Worm (Caenorhabditis elegans) whole organism, L1 larva: ENCODE measurements around the gene T04H1.13.

Source experiments
- C16A3.4 ChIP-seq: fragments of 150-350 bp; optimal IDR thresholded peaks from 2 replicates; lab custom pipeline; 2014; ENCODE audit warnings: missing biosample characterization, missing genetic modification characterization
- F16B12.6 ChIP-seq: fragments of 150-350 bp; optimal IDR thresholded peaks from 2 replicates; lab custom pipeline; 2014; ENCODE audit warnings: missing biosample characterization, missing genetic modification characterization
- Y116A8C.19 ChIP-seq: sonication (generic microtip); optimal IDR thresholded peaks from 2 replicates; lab custom pipeline; 2016; ENCODE audit warnings: missing compliant biosample characterization, missing genetic modification characterization, borderline replicate concordance
- aly-2 ChIP-seq: fragments of 150-350 bp; optimal IDR thresholded peaks from 2 replicates; lab custom pipeline; 2014; ENCODE audit warnings: missing biosample characterization, missing genetic modification characterization
- blmp-1 ChIP-seq: fragments of 150-350 bp; optimal IDR thresholded peaks from 2 replicates; lab custom pipeline; 2014; ENCODE audit warnings: missing biosample characterization, missing genetic modification characterization
- ceh-82 ChIP-seq, 3 experiments: fragments of 150-350 bp in 1 of 3; sonication (generic microtip) in 2 of 3; optimal IDR thresholded peaks; 2 replicates each; lab custom pipeline; 2014 to 2017; ENCODE audit warnings: missing biosample characterization in 3 of 3, missing genetic modification characterization in 3 of 3
- ceh-90 ChIP-seq: sonication (generic microtip); optimal IDR thresholded peaks from 2 replicates; lab custom pipeline; 2016; ENCODE audit warnings: missing genetic modification characterization, missing compliant biosample characterization
- dpl-1 ChIP-seq, 3 experiments: fragments of 150-350 bp in 2 of 3; sonication (generic microtip) in 1 of 3; optimal IDR thresholded peaks; 2 replicates each; lab custom pipeline; 2014 to 2017; ENCODE audit warnings: missing biosample characterization in 3 of 3, missing genetic modification characterization in 3 of 3, missing genetic modification reagents in 3 of 3
- efl-1 ChIP-seq, 4 experiments: fragments of 150-350 bp; optimal IDR thresholded peaks in 3 of 4; peaks in 1 of 4; 1 replicate in 1 of 4; 2 replicates in 3 of 4; lab custom pipeline; 2014; ENCODE audit warnings: missing biosample characterization in 2 of 4, missing genetic modification characterization in 2 of 4, missing genetic modification reagents in 2 of 4
- efl-3 ChIP-seq: fragments of 200-800 bp; sonication (Bioruptor generic); optimal IDR thresholded peaks from 2 replicates; lab custom pipeline; 2018; ENCODE audit warnings: mild to moderate bottlenecking, missing genetic modification characterization, missing compliant biosample characterization
- egl-13 ChIP-seq: sonication (generic microtip); optimal IDR thresholded peaks from 2 replicates; lab custom pipeline; 2016; ENCODE audit warnings: missing genotype, missing genetic modification reagents, missing genetic modification characterization, missing compliant biosample characterization
- egl-27 ChIP-seq, 2 experiments: fragments of 150-350 bp in 1 of 2; sonication (generic microtip); optimal IDR thresholded peaks; 3 replicates each; lab custom pipeline; 2017 to 2018; ENCODE audit warnings: missing biosample characterization in 2 of 2, missing genetic modification characterization in 2 of 2, missing genetic modification reagents in 2 of 2
- elt-3 ChIP-seq, 6 experiments: fragments of 150-350 bp in 1 of 6; sonication (generic microtip); optimal IDR thresholded peaks; 2 replicates each; lab custom pipeline; 2017 to 2018; ENCODE audit warnings: missing biosample characterization in 6 of 6, missing genetic modification characterization in 6 of 6, inconsistent platforms in 1 of 6
- ets-5 ChIP-seq: fragments of 200-800 bp; sonication (Bioruptor generic); IDR thresholded peaks from 2 replicates; pipeline ENCODE4 v1.3.6; 2022; ENCODE audit warnings: missing genetic modification characterization, missing compliant biosample characterization
- fos-1 ChIP-seq: fragments of 150-350 bp; optimal IDR thresholded peaks from 2 replicates; lab custom pipeline; 2014; ENCODE audit warnings: missing biosample characterization, missing genetic modification characterization
- grh-1 ChIP-seq: fragments of 200-800 bp; sonication (Bioruptor generic); IDR thresholded peaks from 2 replicates; pipeline ENCODE4 v1.3.6; 2022; ENCODE audit warnings: missing genetic modification reagents, missing genetic modification characterization, missing compliant biosample characterization
- hlh-4 ChIP-seq: sonication (generic microtip); optimal IDR thresholded peaks from 2 replicates; lab custom pipeline; 2016; ENCODE audit warnings: mild to moderate bottlenecking, missing genetic modification characterization, missing compliant biosample characterization
- hpl-2 ChIP-seq: fragments of 150-350 bp; optimal IDR thresholded peaks from 2 replicates; lab custom pipeline; 2014; ENCODE audit warnings: missing biosample characterization, missing genetic modification reagents, missing genetic modification characterization
- irx-1 ChIP-seq: sonication (generic microtip); optimal IDR thresholded peaks from 2 replicates; lab custom pipeline; 2016; ENCODE audit warnings: missing genetic modification characterization, missing compliant biosample characterization
- isw-1 ChIP-seq: fragments of 200-800 bp; sonication (Bioruptor generic); IDR thresholded peaks from 2 replicates; pipeline ENCODE4 v1.3.6; 2022; ENCODE audit warnings: missing genetic modification characterization, missing compliant biosample characterization
- lin-14 ChIP-seq: fragments of 200-800 bp; sonication (Bioruptor generic); optimal IDR thresholded peaks from 2 replicates; lab custom pipeline; 2018; ENCODE audit warnings: mild to moderate bottlenecking, missing genetic modification characterization, moderate library complexity, missing compliant biosample characterization
- lin-35 ChIP-seq, 2 experiments: fragments of 150-350 bp; optimal IDR thresholded peaks; 2 replicates each; lab custom pipeline; 2014; ENCODE audit warnings: missing biosample characterization in 2 of 2, missing genetic modification characterization in 2 of 2, missing genetic modification reagents in 2 of 2
- lsy-2 ChIP-seq, 2 experiments: fragments of 150-350 bp; optimal IDR thresholded peaks; 2 replicates each; lab custom pipeline; 2014; ENCODE audit warnings: missing biosample characterization in 2 of 2, missing genetic modification characterization in 2 of 2
- mep-1 ChIP-seq: fragments of 150-350 bp; optimal IDR thresholded peaks from 2 replicates; lab custom pipeline; 2014; ENCODE audit warnings: missing biosample characterization, missing genetic modification characterization
- nhr-11 ChIP-seq: fragments of 150-350 bp; optimal IDR thresholded peaks from 2 replicates; lab custom pipeline; 2014; ENCODE audit warnings: missing biosample characterization, missing genetic modification characterization
- nhr-19 ChIP-seq: fragments of 200-800 bp; sonication (Bioruptor generic); conservative IDR thresholded peaks from 2 replicates; pipeline ENCODE4 v1.3.6; 2022; ENCODE audit warnings: missing genetic modification characterization, missing compliant biosample characterization
- nhr-71 ChIP-seq: sonication (generic microtip); optimal IDR thresholded peaks from 2 replicates; lab custom pipeline; 2016; ENCODE audit warnings: mild to moderate bottlenecking, missing genetic modification characterization, moderate library complexity, missing compliant biosample characterization
- nhr-76 ChIP-seq: sonication (generic microtip); optimal IDR thresholded peaks from 2 replicates; lab custom pipeline; 2017; ENCODE audit warnings: missing biosample characterization, missing genetic modification characterization
- nhr-85 ChIP-seq: sonication (generic microtip); peaks from one replicate; lab custom pipeline; 2016; ENCODE audit warnings: missing genetic modification characterization, inconsistent platforms, missing compliant biosample characterization
- nhr-90 ChIP-seq: sonication (generic microtip); optimal IDR thresholded peaks from 2 replicates; lab custom pipeline; 2016; ENCODE audit warnings: mild to moderate bottlenecking, missing genetic modification characterization, missing compliant biosample characterization; ENCODE audit not compliant: poor library complexity
- pax-3 ChIP-seq: fragments of 200-800 bp; sonication (Bioruptor generic); optimal IDR thresholded peaks from 2 replicates; lab custom pipeline; 2018; ENCODE audit warnings: mild to moderate bottlenecking, missing genetic modification characterization, moderate library complexity, missing compliant biosample characterization
- pqm-1 ChIP-seq: sonication (generic microtip); optimal IDR thresholded peaks from 3 replicates; lab custom pipeline; 2017; ENCODE audit warnings: missing biosample characterization, missing genetic modification characterization
- skn-1 ChIP-seq: fragments of 150-350 bp; optimal IDR thresholded peaks from 2 replicates; lab custom pipeline; 2014; ENCODE audit warnings: missing biosample characterization, missing genetic modification characterization
- snpc-4 ChIP-seq: fragments of 150-350 bp; optimal IDR thresholded peaks from 2 replicates; lab custom pipeline; 2014; ENCODE audit warnings: missing biosample characterization, missing genetic modification characterization
- snu-23 ChIP-seq: sonication (generic microtip); optimal IDR thresholded peaks from 2 replicates; lab custom pipeline; 2016; ENCODE audit warnings: missing genetic modification characterization, missing compliant biosample characterization
- sox-4 ChIP-seq: sonication (generic microtip); optimal IDR thresholded peaks from 2 replicates; lab custom pipeline; 2016; ENCODE audit warnings: missing genetic modification characterization, missing compliant biosample characterization
- tbx-2 ChIP-seq: sonication (generic microtip); optimal IDR thresholded peaks from 2 replicates; lab custom pipeline; 2016; ENCODE audit warnings: missing genetic modification characterization, missing compliant biosample characterization
- unc-130 ChIP-seq: fragments of 150-350 bp; optimal IDR thresholded peaks from 2 replicates; lab custom pipeline; 2017; ENCODE audit warnings: missing biosample characterization, missing genetic modification characterization, inconsistent platforms
- unc-30 ChIP-seq: sonication (generic microtip); optimal IDR thresholded peaks from 2 replicates; lab custom pipeline; 2017; ENCODE audit warnings: missing biosample characterization, missing genetic modification characterization
- unc-62 ChIP-seq: fragments of 150-350 bp; optimal IDR thresholded peaks from 2 replicates; lab custom pipeline; 2014; ENCODE audit warnings: missing biosample characterization, missing genetic modification reagents, missing genetic modification characterization
- unc-86 ChIP-seq: sonication (generic microtip); optimal IDR thresholded peaks from 2 replicates; lab custom pipeline; 2016; ENCODE audit warnings: missing genetic modification characterization, missing compliant biosample characterization
- unc-98 ChIP-seq: fragments of 200-800 bp; sonication (Bioruptor generic); IDR thresholded peaks from 2 replicates; pipeline ENCODE4 v1.3.6; 2022; ENCODE audit warnings: missing genetic modification characterization, missing compliant biosample characterization
- vab-15 ChIP-seq: sonication (generic microtip); optimal IDR thresholded peaks from 2 replicates; lab custom pipeline; 2017; ENCODE audit warnings: missing genotype, mild to moderate bottlenecking, missing genetic modification characterization, missing compliant biosample characterization
- zag-1 ChIP-seq: fragments of 150-350 bp; optimal IDR thresholded peaks from 2 replicates; lab custom pipeline; 2014; ENCODE audit warnings: missing biosample characterization, missing genetic modification characterization
- ztf-11 ChIP-seq, 2 experiments: sonication (generic microtip); optimal IDR thresholded peaks; 2 replicates each; lab custom pipeline; 2016 to 2017; ENCODE audit warnings: missing genetic modification characterization in 2 of 2, missing biosample characterization in 1 of 2, missing compliant biosample characterization in 1 of 2

T04H1.13 gene

DNA sequence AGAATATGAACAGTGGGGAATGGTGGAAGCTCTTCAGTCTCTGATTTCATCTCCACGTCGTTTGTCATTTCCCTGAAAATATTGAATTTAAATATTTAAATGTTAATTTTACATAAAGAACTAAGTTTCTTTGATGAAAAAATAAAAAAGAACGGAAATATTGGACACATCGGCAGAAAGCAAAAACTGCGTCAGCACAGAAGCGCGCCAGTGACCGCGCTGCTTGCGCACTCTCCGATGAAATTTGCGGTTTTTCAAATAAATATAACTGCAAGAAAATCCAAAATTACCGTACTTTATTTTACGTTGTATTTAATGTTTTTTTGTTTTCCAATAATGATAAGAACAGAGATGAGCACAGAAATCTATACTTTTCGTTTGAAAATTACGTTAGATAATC lies 46.8 kb upstream of the T04H1.13 start, which contains the start of the genes srpa-68 and srh-16 (continued):
- peak; percentile 52 for TF ChIP-seq hpl-2 (GFP tag; lab: Kevin White, UChicago)
- no peak for TF ChIP-seq unc-62 (GFP tag; lab: Kevin White, UChicago)
- TF ChIP-seq lsy-2 (tag; optimal IDR thresholded peaks at IDR 0.05; lab: Kevin White, UChicago) = peak; percentile 94
- TF ChIP-seq grh-1 (GFP tag; lab: Robert Waterston, UW) = peak; percentile 93
- TF ChIP-seq nhr-19 (GFP tag; lab: Robert Waterston, UW) = peak; percentile 94
- TF ChIP-seq tbx-2 (tag; lab: Kevin White, UChicago) = peak; percentile 93
- peak; percentile 87 for TF ChIP-seq unc-130 (tag; lab: Kevin White, UChicago)
- peak; percentile 88 for TF ChIP-seq isw-1 (GFP tag; lab: Robert Waterston, UW)
- no peak for TF ChIP-seq pqm-1 (tag; lab: Kevin White, UChicago)
- TF ChIP-seq F16B12.6 (tag; lab: Kevin White, UChicago) = peak; percentile 45
- TF ChIP-seq fos-1 (tag; lab: Kevin White, UChicago) = peak; percentile 58
- TF ChIP-seq ets-5 (GFP tag; lab: Robert Waterston, UW) = no peak
- peak; percentile 90 for TF ChIP-seq irx-1 (tag; lab: Kevin White, UChicago)
- TF ChIP-seq aly-2 (tag; lab: Kevin White, UChicago) = peak; percentile 82
- TF ChIP-seq ztf-11 (tag; optimal IDR thresholded peaks at IDR 0.05; lab: Kevin White, UChicago) = peak; percentile 71 to 80
- TF ChIP-seq skn-1 (tag; lab: Kevin White, UChicago) = peak; percentile 90
- TF ChIP-seq lin-35 (GFP tag; optimal IDR thresholded peaks at IDR 0.05; lab: Kevin White, UChicago) = peak; percentile 96 to 99
- peak; percentile 5 for TF ChIP-seq hlh-4 (tag; lab: Kevin White, UChicago)
- peak; percentile 88 for TF ChIP-seq egl-13
- peak; percentile 36 for TF ChIP-seq efl-3 (GFP tag; lab: Kevin White, UChicago)
- no peak for TF ChIP-seq nhr-76 (tag; lab: Kevin White, UChicago)
- TF ChIP-seq sox-4 (tag; lab: Kevin White, UChicago) = peak; percentile 87
- TF ChIP-seq unc-86 (tag; lab: Kevin White, UChicago) = peak; percentile 87
- TF ChIP-seq mep-1 (tag; lab: Kevin White, UChicago) = peak; percentile 96
- peak; percentile 91 for TF ChIP-seq pax-3 (tag; lab: Kevin White, UChicago)
- no peak for TF ChIP-seq Y116A8C.19 (tag; lab: Kevin White, UChicago)
- no peak for TF ChIP-seq zag-1 (tag; lab: Kevin White, UChicago)
- TF ChIP-seq elt-3 (tag; optimal IDR thresholded peaks at IDR 0.05; lab: Kevin White, UChicago) = peak in 2 of 6 experiments; percentile 86 to 89
- peak; percentile 98 for TF ChIP-seq nhr-85 (tag; lab: Kevin White, UChicago)
- peak; percentile 41 for TF ChIP-seq unc-30 (tag; lab: Kevin White, UChicago)
- TF ChIP-seq nhr-11 (tag; lab: Kevin White, UChicago) = peak; percentile 91
- peak; percentile 95 for TF ChIP-seq nhr-90 (tag; lab: Kevin White, UChicago)
- peak; percentile 42 for TF ChIP-seq ceh-90 (tag; lab: Kevin White, UChicago)
- TF ChIP-seq egl-27 (tag; optimal IDR thresholded peaks at IDR 0.05; lab: Kevin White, UChicago) = no peak
- peak; percentile 87 for TF ChIP-seq snpc-4 (tag; lab: Kevin White, UChicago)
- peak; percentile 72 for TF ChIP-seq blmp-1 (tag; lab: Kevin White, UChicago)

DNA sequence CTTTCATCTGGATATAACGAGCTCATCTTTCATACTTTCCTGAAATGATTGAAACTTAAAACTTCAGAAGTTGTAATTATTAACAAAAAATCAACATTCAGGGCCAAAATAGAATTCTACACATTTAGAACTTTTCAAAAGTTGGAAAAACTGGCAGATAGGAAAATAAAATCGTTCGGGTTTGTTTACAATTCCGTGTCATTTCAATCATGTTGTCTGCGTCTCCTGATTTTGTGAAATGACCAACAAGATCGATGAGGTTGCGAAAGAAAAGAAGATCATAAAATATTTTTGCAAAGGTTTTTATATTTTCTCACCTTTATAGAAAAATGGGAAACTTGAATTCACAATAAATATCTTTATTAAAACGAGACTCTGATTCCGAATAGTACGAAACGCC lies 43.7 kb upstream of the T04H1.13 start, which contains the start of gene rskd-1:
Gene rskd-1 (minus strand): TSS at position 39 of the 400 bp plus-strand sequence.
- TF ChIP-seq dpl-1 (GFP tag; optimal IDR thresholded peaks at IDR 0.05; lab: Kevin White, UChicago) = peak in 2 of 3 experiments; percentile 13 to 28
- no peak for TF ChIP-seq vab-15 (tag; lab: Kevin White, UChicago)
- no peak for TF ChIP-seq unc-98 (GFP tag; lab: Robert Waterston, UW)
- TF ChIP-seq C16A3.4 (tag; lab: Kevin White, UChicago) = peak; percentile 39
- peak; percentile 47 for TF ChIP-seq mep-1 (tag; lab: Kevin White, UChicago)
- TF ChIP-seq snu-23 (GFP tag; lab: Kevin White, UChicago) = peak; percentile 29
- TF ChIP-seq nhr-71 (tag; lab: Kevin White, UChicago) = peak; percentile 6
- TF ChIP-seq efl-1 (optimal IDR thresholded peaks at IDR 0.05; lab: Kevin White, UChicago) = peak in 1 of 2 experiments; percentile 31
- peak; percentile 24 to 76 for TF ChIP-seq efl-1 (GFP tag; optimal IDR thresholded peaks at IDR 0.05 in 1 of 2; lab: Kevin White, UChicago)
- peak; percentile 36 for TF ChIP-seq blmp-1 (tag; lab: Kevin White, UChicago)
- no peak for TF ChIP-seq ceh-82 (tag; optimal IDR thresholded peaks at IDR 0.05; lab: Kevin White, UChicago)
- peak in 1 of 2 experiments; percentile 14 for TF ChIP-seq lin-35 (GFP tag; optimal IDR thresholded peaks at IDR 0.05; lab: Kevin White, UChicago)
- TF ChIP-seq lsy-2 (tag; optimal IDR thresholded peaks at IDR 0.05; lab: Kevin White, UChicago) = peak in 1 of 2 experiments; percentile 35
- peak; percentile 53 for TF ChIP-seq lin-14
- peak; percentile 6 for TF ChIP-seq skn-1 (tag; lab: Kevin White, UChicago)
- TF ChIP-seq, all 84 proteins: peak for 11
